Fruit fly (Drosophila melanogaster): Measurements from ENCODE around the gene CG11927.

CG11927 gene

dm6 chr2L:4861503-4861902, 13.9 kb downstream of the CG11927 start (continued):
- TF ChIP-seq repo (GFP tag; optimal IDR thresholded peaks at IDR 0.05), result no peak
- TF ChIP-seq fd102C (GFP tag; optimal IDR thresholded peaks at IDR 0.05), result no peak
- TF ChIP-seq CG11695 (GFP tag; IDR thresholded peaks at IDR 0.05), result 0 out of 3 replicates have a peak, but pooled peaks have one; percentile 27
- TF ChIP-seq zfh1 (GFP tag; IDR thresholded peaks at IDR 0.05), result no peak
- no peak for TF ChIP-seq unpg (GFP tag; optimal IDR thresholded peaks at IDR 0.05)
- TF ChIP-seq CG14667 (GFP tag; IDR thresholded peaks at IDR 0.05), result peak; percentile 54
- TF ChIP-seq CG6272 (GFP tag; IDR thresholded peaks at IDR 0.05), result peak; percentile 50; the same call in 1 of the 2 replicates
- peak; percentile 22 for TF ChIP-seq CG4424 (GFP tag; optimal IDR thresholded peaks at IDR 0.05)
- no peak for TF ChIP-seq fu2 (GFP tag; optimal IDR thresholded peaks at IDR 0.05)
- 0 out of 3 replicates have a peak, but pooled peaks have one; percentile 46 for TF ChIP-seq ci (GFP tag; IDR thresholded peaks at IDR 0.05)
- TF ChIP-seq CG13424 (tag; optimal IDR thresholded peaks at IDR 0.05), result peak; percentile 19
- no peak for TF ChIP-seq Med (GFP tag)
- no peak for TF ChIP-seq zfh2 (GFP tag; optimal IDR thresholded peaks at IDR 0.05)
- TF ChIP-seq twi (tag; optimal IDR thresholded peaks at IDR 0.05), result no peak
- 0 out of 2 replicates have a peak, but pooled peaks have one; percentile 23 for TF ChIP-seq CG4730 (GFP tag; IDR thresholded peaks at IDR 0.05)
- no peak for TF ChIP-seq CG6765 (GFP tag; optimal IDR thresholded peaks at IDR 0.05)
- peak; percentile 17; the same call in 1 of the 2 replicates for TF ChIP-seq ranshi (GFP tag; IDR thresholded peaks at IDR 0.05)
- peak; percentile 65 for TF ChIP-seq CG6689 (GFP tag; IDR thresholded peaks at IDR 0.05)
- no peak for TF ChIP-seq Nf-YB (GFP tag; optimal IDR thresholded peaks at IDR 0.05)
- TF ChIP-seq CG6175 (GFP tag; IDR thresholded peaks at IDR 0.05), result 0 out of 3 replicates have a peak, but pooled peaks have one; percentile 37
- TF ChIP-seq B-H1 (GFP tag; IDR thresholded peaks at IDR 0.05), result peak; percentile 41; the same call in 2 of the 3 replicates
- no peak for TF ChIP-seq pfk (GFP tag; optimal IDR thresholded peaks at IDR 0.05)
- TF ChIP-seq sima (GFP tag; optimal IDR thresholded peaks at IDR 0.05), result no peak
- TF ChIP-seq bcd (GFP tag; optimal IDR thresholded peaks at IDR 0.05), result peak; percentile 11
- no peak for TF ChIP-seq nmo (GFP tag; optimal IDR thresholded peaks at IDR 0.05)
- no peak for TF ChIP-seq chif (GFP tag; optimal IDR thresholded peaks at IDR 0.05)
- no peak for TF ChIP-seq chinmo (GFP tag; IDR thresholded peaks at IDR 0.05; ENCODE audit: partially characterized antibody)
- TF ChIP-seq CG4707 (GFP tag; optimal IDR thresholded peaks at IDR 0.05), result no peak
- no peak for TF ChIP-seq CG33213 (GFP tag; optimal IDR thresholded peaks at IDR 0.05)
- TF ChIP-seq Gsc (GFP tag; IDR thresholded peaks at IDR 0.05), result no peak
- peak; percentile 27 for TF ChIP-seq CG18262 (tag; optimal IDR thresholded peaks at IDR 0.05)
- no peak for TF ChIP-seq sug (tag; optimal IDR thresholded peaks at IDR 0.05)
- no peak for TF ChIP-seq CG2116 (GFP tag; optimal IDR thresholded peaks at IDR 0.05)
- no peak for TF ChIP-seq Dref (GFP tag; IDR thresholded peaks at IDR 0.05)
- TF ChIP-seq CG17359 (tag; optimal IDR thresholded peaks at IDR 0.05), result no peak
- TF ChIP-seq CG7745 (tag; optimal IDR thresholded peaks at IDR 0.05), result no peak
- TF ChIP-seq CG4404 (GFP tag; IDR thresholded peaks at IDR 0.05), result peak; percentile 31; the same call in 1 of the 2 replicates
- no peak for TF ChIP-seq Usf (GFP tag; optimal IDR thresholded peaks at IDR 0.05)
- no peak for TF ChIP-seq grn (GFP tag; optimal IDR thresholded peaks at IDR 0.05)
- TF ChIP-seq CG13296 (GFP tag; optimal IDR thresholded peaks at IDR 0.05), result peak; percentile 39
- TF ChIP-seq chn (GFP tag; optimal IDR thresholded peaks at IDR 0.05), result no peak
- TF ChIP-seq MESR4 (GFP tag; optimal IDR thresholded peaks at IDR 0.05), result no peak
- TF ChIP-seq Dad (GFP tag; optimal IDR thresholded peaks at IDR 0.05), result no peak
- no peak for TF ChIP-seq CG8359 (GFP tag; optimal IDR thresholded peaks at IDR 0.05; ENCODE audit: borderline replicate concordance)
- peak; percentile 49 for TF ChIP-seq Meics (GFP tag; optimal IDR thresholded peaks at IDR 0.05)
- TF ChIP-seq peb (GFP tag; IDR thresholded peaks at IDR 0.05), result no peak
- TF ChIP-seq ERR (GFP tag; optimal IDR thresholded peaks at IDR 0.05), result no peak
- no peak for TF ChIP-seq sc (optimal IDR thresholded peaks at IDR 0.05)
- TF ChIP-seq sc (GFP tag; optimal IDR thresholded peaks at IDR 0.05), result no peak
- no peak for TF ChIP-seq CG17612 (GFP tag; IDR thresholded peaks at IDR 0.05)
- no peak for TF ChIP-seq vfl (GFP tag; optimal IDR thresholded peaks at IDR 0.05)
- TF ChIP-seq NK7.1 (GFP tag; optimal IDR thresholded peaks at IDR 0.05), result no peak
